Fruit fly (Drosophila melanogaster): ENCODE measurements around the gene Toll-9.

Gene Toll-9

dm6 chr3L:20399550-20400109, 33.1 kb upstream of the Toll-9 start (continued):
- peak in 1 of 2 experiments; percentile 46 for TF ChIP-seq crp (GFP tag; optimal IDR thresholded peaks at IDR 0.05)
- TF ChIP-seq HLH54F (GFP tag; optimal IDR thresholded peaks at IDR 0.05), result peak; percentile 85
- no peak for TF ChIP-seq cg (GFP tag; optimal IDR thresholded peaks at IDR 0.05)
- peak; percentile 57; the same call in 1 of the 2 replicates for TF ChIP-seq GATAe (GFP tag; conservative IDR thresholded peaks at IDR 0.05)
- peak; percentile 89 for TF ChIP-seq CG12769 (tag; optimal IDR thresholded peaks at IDR 0.05)
- peak; percentile 71; the same call in 1 of the 2 replicates for TF ChIP-seq CG8765 (GFP tag; IDR thresholded peaks at IDR 0.05)
- peak; percentile 87 for TF ChIP-seq phol (tag; optimal IDR thresholded peaks at IDR 0.05)
- TF ChIP-seq CG8281 (tag; optimal IDR thresholded peaks at IDR 0.05), result peak; percentile 80
- TF ChIP-seq hth (optimal IDR thresholded peaks at IDR 0.05), result no peak
- TF ChIP-seq ems (GFP tag; optimal IDR thresholded peaks at IDR 0.05), result peak; percentile 75
- no peak for TF ChIP-seq sc (optimal IDR thresholded peaks at IDR 0.05)
- TF ChIP-seq sc (GFP tag; optimal IDR thresholded peaks at IDR 0.05), result peak; percentile 64
- TF ChIP-seq Doc3 (GFP tag; IDR thresholded peaks at IDR 0.05; ENCODE audit: partially characterized antibody), result no peak
- TF ChIP-seq CG7839 (tag; optimal IDR thresholded peaks at IDR 0.05), result peak; percentile 92
- peak; percentile 76 for TF ChIP-seq ci (GFP tag; IDR thresholded peaks at IDR 0.05)
- TF ChIP-seq CG17361 (GFP tag; IDR thresholded peaks at IDR 0.05), result peak; percentile 96
- peak; percentile 73 for TF ChIP-seq trh (GFP tag; optimal IDR thresholded peaks at IDR 0.05)
- TF ChIP-seq nau (GFP tag; optimal IDR thresholded peaks at IDR 0.05), result peak; percentile 80
- TF ChIP-seq ftz-f1 (GFP tag; optimal IDR thresholded peaks at IDR 0.05), result no peak
- peak; percentile 89 for TF ChIP-seq Hmr (GFP tag; optimal IDR thresholded peaks at IDR 0.05)
- TF ChIP-seq CG16863 (GFP tag; optimal IDR thresholded peaks at IDR 0.05), result peak; percentile 80
- TF ChIP-seq dmrt99B (tag; optimal IDR thresholded peaks at IDR 0.05), result peak; percentile 94
- TF ChIP-seq Mrtf (GFP tag; IDR thresholded peaks at IDR 0.05), result peak; percentile 78
- TF ChIP-seq NFAT (GFP tag; IDR thresholded peaks at IDR 0.05), result peak; percentile 79
- peak; percentile 52; the same call in 1 of the 2 replicates for TF ChIP-seq Lim3 (GFP tag; IDR thresholded peaks at IDR 0.05)
- peak; percentile 77 for TF ChIP-seq CG11085 (GFP tag; IDR thresholded peaks at IDR 0.05)
- peak; percentile 73 for TF ChIP-seq ranshi (GFP tag; IDR thresholded peaks at IDR 0.05)
- TF ChIP-seq Mad (GFP tag; optimal IDR thresholded peaks at IDR 0.05), result peak; percentile 82
- TF ChIP-seq sqz (GFP tag; optimal IDR thresholded peaks at IDR 0.05), result peak; percentile 76
- no peak for TF ChIP-seq Opbp (GFP tag; IDR thresholded peaks at IDR 0.05; ENCODE audit: partially characterized antibody)
- TF ChIP-seq CG7372 (GFP tag; IDR thresholded peaks at IDR 0.05), result peak; percentile 75
- TF ChIP-seq slou (GFP tag; optimal IDR thresholded peaks at IDR 0.05), result peak; percentile 82
- peak; percentile 69 for TF ChIP-seq shn (GFP tag; optimal IDR thresholded peaks at IDR 0.05)
- peak; percentile 80 for TF ChIP-seq CG11723 (GFP tag; optimal IDR thresholded peaks at IDR 0.05)
- TF ChIP-seq CG15479 (GFP tag; optimal IDR thresholded peaks at IDR 0.05), result peak; percentile 7
- TF ChIP-seq Ets65A (GFP tag), result peak; percentile 92
- TF ChIP-seq inv (GFP tag; IDR thresholded peaks at IDR 0.05; ENCODE audit: partially characterized antibody), result no peak
- peak; percentile 85 for TF ChIP-seq CG11093 (GFP tag; IDR thresholded peaks at IDR 0.05)
- no peak for TF ChIP-seq Gsc (GFP tag; IDR thresholded peaks at IDR 0.05)
- TF ChIP-seq CG32772 (GFP tag; IDR thresholded peaks at IDR 0.05), result peak; percentile 66
- peak; percentile 63 for TF ChIP-seq CG4617 (GFP tag; optimal IDR thresholded peaks at IDR 0.05; ENCODE audit: borderline replicate concordance)
- TF ChIP-seq Nf-YB (GFP tag; optimal IDR thresholded peaks at IDR 0.05), result peak; percentile 73
- peak; percentile 56 for TF ChIP-seq da (GFP tag; optimal IDR thresholded peaks at IDR 0.05)
- TF ChIP-seq CG3838 (GFP tag; optimal IDR thresholded peaks at IDR 0.05), result peak; percentile 48
- TF ChIP-seq Atf6 (GFP tag; IDR thresholded peaks at IDR 0.05), result peak; percentile 92
- no peak for TF ChIP-seq Bgb (GFP tag; IDR thresholded peaks at IDR 0.05; ENCODE audit: partially characterized antibody)
- peak; percentile 69 for TF ChIP-seq Atf3 (GFP tag; optimal IDR thresholded peaks at IDR 0.05)
- peak; percentile 92 for TF ChIP-seq CG13296 (GFP tag; optimal IDR thresholded peaks at IDR 0.05)
- TF ChIP-seq gcm (GFP tag; optimal IDR thresholded peaks at IDR 0.05), result peak; percentile 89
- TF ChIP-seq Nf-YC (tag; optimal IDR thresholded peaks at IDR 0.05), result peak; percentile 82

Measured in whole organism, embryonic.